Worm (Caenorhabditis elegans) whole organism, L1 larva: ENCODE measurements around the gene ceh-40.

Experiments
- C04F5.9 ChIP-seq: sonication (generic microtip); optimal IDR thresholded peaks from 2 replicates; lab custom pipeline; 2016; ENCODE audit warnings: missing genetic modification characterization, missing compliant biosample characterization
- C16A3.4 ChIP-seq: fragments of 150-350 bp; optimal IDR thresholded peaks from 2 replicates; lab custom pipeline; 2014; ENCODE audit warnings: missing biosample characterization, missing genetic modification characterization
- C34B4.2 ChIP-seq: sonication (generic microtip); optimal IDR thresholded peaks from 2 replicates; lab custom pipeline; 2017; ENCODE audit warnings: mild to moderate bottlenecking, missing genetic modification characterization, missing compliant biosample characterization
- Y116A8C.19 ChIP-seq: sonication (generic microtip); optimal IDR thresholded peaks from 2 replicates; lab custom pipeline; 2016; ENCODE audit warnings: missing compliant biosample characterization, missing genetic modification characterization, borderline replicate concordance
- aha-1 ChIP-seq: fragments of 150-350 bp; optimal IDR thresholded peaks from 2 replicates; lab custom pipeline; 2014; ENCODE audit warnings: missing biosample characterization, missing genetic modification characterization
- ceh-8 ChIP-seq: fragments of 200-800 bp; sonication (Bioruptor generic); optimal IDR thresholded peaks from 2 replicates; lab custom pipeline; 2018; ENCODE audit warnings: mild to moderate bottlenecking, missing genetic modification characterization, moderate library complexity, missing compliant biosample characterization
- ceh-82 ChIP-seq, 3 experiments: fragments of 150-350 bp in 1 of 3; sonication (generic microtip) in 2 of 3; optimal IDR thresholded peaks; 2 replicates each; lab custom pipeline; 2014 to 2017; ENCODE audit warnings: missing biosample characterization in 3 of 3, missing genetic modification characterization in 3 of 3
- ceh-90 ChIP-seq: sonication (generic microtip); optimal IDR thresholded peaks from 2 replicates; lab custom pipeline; 2016; ENCODE audit warnings: missing genetic modification characterization, missing compliant biosample characterization
- dsc-1 ChIP-seq: sonication (generic microtip); optimal IDR thresholded peaks from 2 replicates; lab custom pipeline; 2016; ENCODE audit warnings: mild to moderate bottlenecking, missing genetic modification characterization, missing compliant biosample characterization
- efl-1 ChIP-seq, 4 experiments: fragments of 150-350 bp; optimal IDR thresholded peaks in 3 of 4; peaks in 1 of 4; 1 replicate in 1 of 4; 2 replicates in 3 of 4; lab custom pipeline; 2014; ENCODE audit warnings: missing biosample characterization in 2 of 4, missing genetic modification characterization in 2 of 4, missing genetic modification reagents in 2 of 4
- efl-3 ChIP-seq: fragments of 200-800 bp; sonication (Bioruptor generic); optimal IDR thresholded peaks from 2 replicates; lab custom pipeline; 2018; ENCODE audit warnings: mild to moderate bottlenecking, missing genetic modification characterization, missing compliant biosample characterization
- egl-13 ChIP-seq: sonication (generic microtip); optimal IDR thresholded peaks from 2 replicates; lab custom pipeline; 2016; ENCODE audit warnings: missing genotype, missing genetic modification reagents, missing genetic modification characterization, missing compliant biosample characterization
- elt-2 ChIP-seq: sonication (generic microtip); optimal IDR thresholded peaks from 2 replicates; lab custom pipeline; 2016; ENCODE audit warnings: missing genetic modification characterization, mild to moderate bottlenecking, inconsistent platforms, missing compliant biosample characterization, missing genetic modification reagents
- elt-3 ChIP-seq, 6 experiments: fragments of 150-350 bp in 1 of 6; sonication (generic microtip); optimal IDR thresholded peaks; 2 replicates each; lab custom pipeline; 2017 to 2018; ENCODE audit warnings: missing biosample characterization in 6 of 6, missing genetic modification characterization in 6 of 6, inconsistent platforms in 1 of 6
- ets-5 ChIP-seq: fragments of 200-800 bp; sonication (Bioruptor generic); IDR thresholded peaks from 2 replicates; pipeline ENCODE4 v1.3.6; 2022; ENCODE audit warnings: missing genetic modification characterization, missing compliant biosample characterization
- fkh-10 ChIP-seq: sonication (generic microtip); optimal IDR thresholded peaks from 2 replicates; lab custom pipeline; 2017; ENCODE audit warnings: missing biosample characterization, missing genetic modification reagents, missing genetic modification characterization
- fkh-8 ChIP-seq: sonication (generic microtip); optimal IDR thresholded peaks from 2 replicates; lab custom pipeline; 2016; ENCODE audit warnings: mild to moderate bottlenecking, missing genetic modification characterization, missing compliant biosample characterization
- fos-1 ChIP-seq: fragments of 150-350 bp; optimal IDR thresholded peaks from 2 replicates; lab custom pipeline; 2014; ENCODE audit warnings: missing biosample characterization, missing genetic modification characterization
- grh-1 ChIP-seq: fragments of 200-800 bp; sonication (Bioruptor generic); IDR thresholded peaks from 2 replicates; pipeline ENCODE4 v1.3.6; 2022; ENCODE audit warnings: missing genetic modification reagents, missing genetic modification characterization, missing compliant biosample characterization
- hpl-2 ChIP-seq: fragments of 150-350 bp; optimal IDR thresholded peaks from 2 replicates; lab custom pipeline; 2014; ENCODE audit warnings: missing biosample characterization, missing genetic modification reagents, missing genetic modification characterization
- irx-1 ChIP-seq: sonication (generic microtip); optimal IDR thresholded peaks from 2 replicates; lab custom pipeline; 2016; ENCODE audit warnings: missing genetic modification characterization, missing compliant biosample characterization
- jun-1 ChIP-seq: fragments of 150-350 bp; optimal IDR thresholded peaks from 2 replicates; lab custom pipeline; 2014; ENCODE audit warnings: missing biosample characterization, missing genetic modification reagents, missing genetic modification characterization
- lin-14 ChIP-seq: fragments of 200-800 bp; sonication (Bioruptor generic); optimal IDR thresholded peaks from 2 replicates; lab custom pipeline; 2018; ENCODE audit warnings: mild to moderate bottlenecking, missing genetic modification characterization, moderate library complexity, missing compliant biosample characterization
- lir-3 ChIP-seq: sonication (generic microtip); optimal IDR thresholded peaks from 2 replicates; lab custom pipeline; 2016; ENCODE audit warnings: mild to moderate bottlenecking, missing genetic modification characterization, moderate library complexity, missing compliant biosample characterization; ENCODE audit not compliant: poor library complexity
- mdl-1 ChIP-seq, 2 experiments: fragments of 150-350 bp; optimal IDR thresholded peaks; 2 replicates each; lab custom pipeline; 2014 to 2017; ENCODE audit warnings: missing biosample characterization in 2 of 2, missing genetic modification characterization in 2 of 2, inconsistent platforms in 1 of 2
- nhr-11 ChIP-seq: fragments of 150-350 bp; optimal IDR thresholded peaks from 2 replicates; lab custom pipeline; 2014; ENCODE audit warnings: missing biosample characterization, missing genetic modification characterization
- nhr-12 ChIP-seq: sonication (generic microtip); optimal IDR thresholded peaks from 2 replicates; lab custom pipeline; 2017; ENCODE audit warnings: missing biosample characterization, missing genetic modification characterization
- nhr-19 ChIP-seq: fragments of 200-800 bp; sonication (Bioruptor generic); conservative IDR thresholded peaks from 2 replicates; pipeline ENCODE4 v1.3.6; 2022; ENCODE audit warnings: missing genetic modification characterization, missing compliant biosample characterization
- nhr-20 ChIP-seq: sonication (generic microtip); optimal IDR thresholded peaks from 2 replicates; lab custom pipeline; 2016; ENCODE audit warnings: mild to moderate bottlenecking, missing genetic modification characterization, missing compliant biosample characterization
- nhr-28 ChIP-seq: fragments of 150-350 bp; optimal IDR thresholded peaks from 2 replicates; lab custom pipeline; 2014; ENCODE audit warnings: missing biosample characterization, missing genetic modification characterization
- nhr-47 ChIP-seq: sonication (generic microtip); optimal IDR thresholded peaks from 2 replicates; lab custom pipeline; 2016; ENCODE audit warnings: mild to moderate bottlenecking, missing genetic modification characterization, moderate library complexity, missing compliant biosample characterization
- nhr-71 ChIP-seq: sonication (generic microtip); optimal IDR thresholded peaks from 2 replicates; lab custom pipeline; 2016; ENCODE audit warnings: mild to moderate bottlenecking, missing genetic modification characterization, moderate library complexity, missing compliant biosample characterization
- nhr-76 ChIP-seq: sonication (generic microtip); optimal IDR thresholded peaks from 2 replicates; lab custom pipeline; 2017; ENCODE audit warnings: missing biosample characterization, missing genetic modification characterization
- nhr-85 ChIP-seq: sonication (generic microtip); peaks from one replicate; lab custom pipeline; 2016; ENCODE audit warnings: missing genetic modification characterization, inconsistent platforms, missing compliant biosample characterization
- pqm-1 ChIP-seq: sonication (generic microtip); optimal IDR thresholded peaks from 3 replicates; lab custom pipeline; 2017; ENCODE audit warnings: missing biosample characterization, missing genetic modification characterization
- skn-1 ChIP-seq: fragments of 150-350 bp; optimal IDR thresholded peaks from 2 replicates; lab custom pipeline; 2014; ENCODE audit warnings: missing biosample characterization, missing genetic modification characterization
- snpc-4 ChIP-seq: fragments of 150-350 bp; optimal IDR thresholded peaks from 2 replicates; lab custom pipeline; 2014; ENCODE audit warnings: missing biosample characterization, missing genetic modification characterization
- sox-4 ChIP-seq: sonication (generic microtip); optimal IDR thresholded peaks from 2 replicates; lab custom pipeline; 2016; ENCODE audit warnings: missing genetic modification characterization, missing compliant biosample characterization
- tlp-1 ChIP-seq: fragments of 150-350 bp; optimal IDR thresholded peaks from 2 replicates; lab custom pipeline; 2014; ENCODE audit warnings: missing biosample characterization, missing genetic modification characterization
- unc-130 ChIP-seq: fragments of 150-350 bp; optimal IDR thresholded peaks from 2 replicates; lab custom pipeline; 2017; ENCODE audit warnings: missing biosample characterization, missing genetic modification characterization, inconsistent platforms
- unc-30 ChIP-seq: sonication (generic microtip); optimal IDR thresholded peaks from 2 replicates; lab custom pipeline; 2017; ENCODE audit warnings: missing biosample characterization, missing genetic modification characterization
- unc-62 ChIP-seq: fragments of 150-350 bp; optimal IDR thresholded peaks from 2 replicates; lab custom pipeline; 2014; ENCODE audit warnings: missing biosample characterization, missing genetic modification reagents, missing genetic modification characterization
- unc-86 ChIP-seq: sonication (generic microtip); optimal IDR thresholded peaks from 2 replicates; lab custom pipeline; 2016; ENCODE audit warnings: missing genetic modification characterization, missing compliant biosample characterization
- unc-98 ChIP-seq: fragments of 200-800 bp; sonication (Bioruptor generic); IDR thresholded peaks from 2 replicates; pipeline ENCODE4 v1.3.6; 2022; ENCODE audit warnings: missing genetic modification characterization, missing compliant biosample characterization
- vab-15 ChIP-seq: sonication (generic microtip); optimal IDR thresholded peaks from 2 replicates; lab custom pipeline; 2017; ENCODE audit warnings: missing genotype, mild to moderate bottlenecking, missing genetic modification characterization, missing compliant biosample characterization
- xbp-1 ChIP-seq: sonication (generic microtip); optimal IDR thresholded peaks from 2 replicates; lab custom pipeline; 2016; ENCODE audit warnings: missing genetic modification characterization, missing compliant biosample characterization
- zag-1 ChIP-seq: fragments of 150-350 bp; optimal IDR thresholded peaks from 2 replicates; lab custom pipeline; 2014; ENCODE audit warnings: missing biosample characterization, missing genetic modification characterization
- ztf-11 ChIP-seq, 2 experiments: sonication (generic microtip); optimal IDR thresholded peaks; 2 replicates each; lab custom pipeline; 2016 to 2017; ENCODE audit warnings: missing genetic modification characterization in 2 of 2, missing biosample characterization in 1 of 2, missing compliant biosample characterization in 1 of 2
- ztf-4 ChIP-seq: fragments of 150-350 bp; optimal IDR thresholded peaks from 2 replicates; lab custom pipeline; 2014; ENCODE audit warnings: missing biosample characterization, missing genetic modification characterization

The ceh-40 gene

DNA sequence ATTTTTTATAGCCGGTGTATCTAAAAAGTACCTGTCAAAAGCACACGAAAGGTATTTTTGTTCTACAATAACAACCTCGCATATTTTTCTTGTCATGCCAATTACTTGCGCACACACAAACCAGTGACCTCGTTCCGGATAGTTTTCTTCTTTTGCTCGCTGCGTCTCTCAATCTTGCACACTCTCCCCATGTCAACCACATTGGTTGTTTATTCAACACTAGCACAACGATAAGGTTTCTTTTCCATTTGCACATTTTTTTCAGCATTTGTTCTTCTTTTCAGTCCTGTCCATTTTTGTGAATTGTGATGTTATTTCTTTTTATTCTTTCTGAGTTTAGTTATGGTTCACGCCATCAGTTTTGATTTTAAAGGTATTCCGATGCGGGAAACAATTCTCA is 29.6 kb upstream of the ceh-40 start, which contains the start of gene F42F12.3:
F42F12.3 (plus strand) TSS at position 372 of the 400 bp plus-strand sequence.
- TF ChIP-seq lin-14 (GFP tag; lab: Kevin White, UChicago): peak; percentile 28
- no peak for TF ChIP-seq hpl-2 (GFP tag; lab: Kevin White, UChicago)

DNA sequence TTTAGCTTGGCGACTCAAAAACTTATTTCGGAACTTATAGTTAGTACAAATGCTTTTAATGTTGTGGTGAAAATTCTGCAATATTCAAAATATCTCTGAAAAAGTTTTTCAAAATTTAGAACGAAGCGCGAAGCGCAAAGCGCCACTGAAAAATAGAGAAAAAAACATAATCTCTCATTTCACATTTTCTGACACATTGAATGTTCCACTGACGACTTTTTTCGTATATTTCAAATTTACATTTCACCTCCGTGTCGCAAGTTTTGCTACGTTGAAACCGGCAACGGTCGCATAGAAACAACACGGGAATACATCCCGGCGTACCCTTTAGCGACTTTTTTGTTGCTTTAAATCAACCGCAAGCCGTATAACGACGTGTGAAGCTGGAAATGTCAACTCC is 27.8 kb upstream of the ceh-40 start, which contains the start of gene F42F12.14:
F42F12.14 (plus strand) TSS at position 301 of the 400 bp plus-strand sequence.
- TF ChIP-seq unc-98 (GFP tag; lab: Robert Waterston, UW): no peak
- TF ChIP-seq zag-1 (tag; lab: Kevin White, UChicago): no peak
- no peak for TF ChIP-seq vab-15 (tag; lab: Kevin White, UChicago)
- TF ChIP-seq mdl-1 (tag; optimal IDR thresholded peaks at IDR 0.05; lab: Kevin White, UChicago): no peak
- no peak for TF ChIP-seq xbp-1 (tag; lab: Kevin White, UChicago)
- TF ChIP-seq ets-5 (GFP tag; lab: Robert Waterston, UW): no peak
- no peak for TF ChIP-seq nhr-76
- TF ChIP-seq fkh-10 (GFP tag; lab: Kevin White, UChicago): no peak
- no peak for TF ChIP-seq ztf-11 (tag; optimal IDR thresholded peaks at IDR 0.05; lab: Kevin White, UChicago)
- TF ChIP-seq fos-1 (tag; lab: Kevin White, UChicago): no peak
- no peak for TF ChIP-seq unc-30 (tag; lab: Kevin White, UChicago)

- TF ChIP-seq vab-15 (tag; lab: Kevin White, UChicago) (no peak), nhr-12 (tag; lab: Kevin White, UChicago) (no peak), unc-62 (no peak), fkh-8 (tag; lab: Kevin White, UChicago) (no peak), jun-1 (no peak), irx-1 (tag; lab: Kevin White, UChicago) (no peak), ceh-8 (GFP tag; lab: Kevin White, UChicago) (no peak), nhr-28 (tag; lab: Kevin White, UChicago) (no peak), nhr-71 (peak; percentile 54), skn-1 (tag; lab: Kevin White, UChicago) (no peak), pqm-1 (tag; lab: Kevin White, UChicago) (no peak), unc-86 (tag; lab: Kevin White, UChicago) (no peak), C04F5.9 (no peak), fos-1 (tag; lab: Kevin White, UChicago) (peak; percentile 6), Y116A8C.19 (tag; lab: Kevin White, UChicago) (no peak), unc-98 (GFP tag; lab: Robert Waterston, UW) (no peak), unc-130 (no peak), ceh-90 (no peak), sox-4 (tag; lab: Kevin White, UChicago) (no peak), dsc-1 (tag; lab: Kevin White, UChicago) (no peak), egl-13 (tag; lab: Kevin White, UChicago) (no peak), C34B4.2 (tag; lab: Kevin White, UChicago) (no peak), nhr-20 (tag; lab: Kevin White, UChicago) (peak; percentile 57), nhr-19 (GFP tag; lab: Robert Waterston, UW) (peak; percentile 69), lir-3 (tag; lab: Kevin White, UChicago) (peak; percentile 52), snpc-4 (no peak), nhr-47 (tag; lab: Kevin White, UChicago) (peak; percentile 35), efl-1 (optimal IDR thresholded peaks at IDR 0.05; lab: Kevin White, UChicago) (no peak), efl-1 (GFP tag; optimal IDR thresholded peaks at IDR 0.05 in 1 of 2; lab: Kevin White, UChicago) (peak in 1 of 2 experiments; percentile 76), grh-1 (GFP tag; lab: Robert Waterston, UW) (no peak; the same call in 1 of the 2 replicates), efl-3 (GFP tag; lab: Kevin White, UChicago) (no peak), C16A3.4 (tag; lab: Kevin White, UChicago) (peak; percentile 63), nhr-85 (tag; lab: Kevin White, UChicago) (peak; percentile 80), elt-2 (no peak), tlp-1 (tag; lab: Kevin White, UChicago) (no peak), ceh-82 (tag; optimal IDR thresholded peaks at IDR 0.05; lab: Kevin White, UChicago) (peak in 2 of 3 experiments; percentile 36 to 46), ztf-4 (no peak), nhr-11 (no peak), aha-1 (tag; lab: Kevin White, UChicago) (no peak), elt-3 (tag; optimal IDR thresholded peaks at IDR 0.05; lab: Kevin White, UChicago) (peak in 2 of 6 experiments; percentile 42 to 54)
Observed at ce11 chrX:12347822-12348221, 27.2 kb upstream of the ceh-40 start.
